Worm (Caenorhabditis elegans) whole organism, early embryonic: ENCODE results near the gene B0001.5.

ENCODE experiments used
- B0310.2 ChIP-seq: sonication (generic microtip); optimal IDR thresholded peaks from 2 replicates; lab custom pipeline; 2016; ENCODE audit warnings: mild to moderate bottlenecking, missing genetic modification characterization, missing compliant biosample characterization
- F13C5.2 ChIP-seq: sonication (generic microtip); optimal IDR thresholded peaks from 2 replicates; lab custom pipeline; 2017; ENCODE audit warnings: mild to moderate bottlenecking, missing genetic modification characterization, inconsistent platforms, missing compliant biosample characterization
- aly-1 ChIP-seq: sonication (generic microtip); optimal IDR thresholded peaks from 2 replicates; lab custom pipeline; 2016; ENCODE audit warnings: missing genetic modification characterization, missing compliant biosample characterization
- ama-1 ChIP-seq: fragments of 150-350 bp; optimal IDR thresholded peaks from 2 replicates; lab custom pipeline; 2014
- ceh-13 ChIP-seq: fragments of 200-800 bp; sonication (Bioruptor generic); optimal IDR thresholded peaks from 2 replicates; lab custom pipeline; 2018; ENCODE audit warnings: mild to moderate bottlenecking, missing genetic modification characterization, missing compliant biosample characterization
- ceh-36 ChIP-seq: sonication (generic microtip); optimal IDR thresholded peaks from 2 replicates; lab custom pipeline; 2016; ENCODE audit warnings: missing genetic modification characterization, inconsistent platforms, missing compliant biosample characterization
- ets-7 ChIP-seq: sonication (generic microtip); optimal IDR thresholded peaks from 2 replicates; lab custom pipeline; 2016; ENCODE audit warnings: missing genotype, missing genetic modification characterization, missing compliant biosample characterization
- flt-1 ChIP-seq: fragments of 200-800 bp; sonication (Bioruptor generic); IDR thresholded peaks from 2 replicates; pipeline ENCODE4 v1.3.6; 2022; ENCODE audit warnings: missing genetic modification characterization, missing compliant biosample characterization
- hmbx-1 ChIP-seq: sonication (generic microtip); optimal IDR thresholded peaks from 2 replicates; lab custom pipeline; 2016; ENCODE audit warnings: mild to moderate bottlenecking, missing genetic modification characterization, missing compliant biosample characterization
- hmg-4 ChIP-seq: fragments of 200-800 bp; sonication (Bioruptor generic); optimal IDR thresholded peaks from 2 replicates; lab custom pipeline; 2018; ENCODE audit warnings: mild to moderate bottlenecking, missing genetic modification characterization, missing compliant biosample characterization
- hnd-1 ChIP-seq: sonication (generic microtip); optimal IDR thresholded peaks from 2 replicates; lab custom pipeline; 2016; ENCODE audit warnings: missing genetic modification characterization, missing compliant biosample characterization
- pes-1 ChIP-seq: fragments of 200-800 bp; sonication (Bioruptor generic); IDR thresholded peaks from 2 replicates; pipeline ENCODE4 v1.3.6; 2022; ENCODE audit warnings: missing genetic modification reagents, missing genetic modification characterization, missing compliant biosample characterization
- scrt-1 ChIP-seq: fragments of 200-800 bp; sonication (Bioruptor generic); IDR thresholded peaks from 2 replicates; pipeline ENCODE4 v1.3.6; 2022; ENCODE audit warnings: missing genetic modification characterization, missing compliant biosample characterization
- sea-1 ChIP-seq: fragments of 200-800 bp; sonication (Bioruptor generic); conservative IDR thresholded peaks from 2 replicates; pipeline ENCODE4 v1.3.6; 2022; ENCODE audit warnings: missing genetic modification characterization, missing compliant biosample characterization
- tbx-11 ChIP-seq: fragments of 200-800 bp; sonication (Bioruptor generic); IDR thresholded peaks from 2 replicates; pipeline ENCODE4 v1.3.6; 2022; ENCODE audit warnings: missing genetic modification characterization, missing compliant biosample characterization
- tbx-37 ChIP-seq: fragments of 200-800 bp; sonication (Bioruptor generic); conservative IDR thresholded peaks from 2 replicates; pipeline ENCODE4 v1.3.6; 2022; ENCODE audit warnings: missing genetic modification reagents, missing genetic modification characterization, missing compliant biosample characterization
- tra-4 ChIP-seq: sonication (generic microtip); optimal IDR thresholded peaks from 2 replicates; lab custom pipeline; 2017; ENCODE audit warnings: missing genetic modification characterization, missing compliant biosample characterization

Gene B0001.5

ce11 chrIV:12124314-12125084, 18.6 kb downstream of the B0001.5 start, which contains the start of gene dhhc-6:
Gene dhhc-6 (plus strand): TSS chrIV:12124952.
- TF ChIP-seq ama-1 = no peak
- TF ChIP-seq F13C5.2 = no peak
- no peak for TF ChIP-seq B0310.2 (tag; lab: Kevin White, UChicago)
- no peak for TF ChIP-seq tra-4 (tag; lab: Kevin White, UChicago)
- no peak for TF ChIP-seq scrt-1 (GFP tag; lab: Robert Waterston, UW)
- no peak for TF ChIP-seq pes-1 (GFP tag; lab: Robert Waterston, UW)
- TF ChIP-seq tbx-11 (GFP tag; lab: Robert Waterston, UW) = no peak
- no peak for TF ChIP-seq tbx-37 (GFP tag; lab: Robert Waterston, UW)
- TF ChIP-seq aly-1 (tag; lab: Kevin White, UChicago) = no peak
- no peak for TF ChIP-seq flt-1 (GFP tag; lab: Robert Waterston, UW)
- no peak for TF ChIP-seq hnd-1 (tag; lab: Kevin White, UChicago)
- no peak for TF ChIP-seq ceh-13 (GFP tag; lab: Kevin White, UChicago)
- no peak for TF ChIP-seq hmg-4 (GFP tag; lab: Kevin White, UChicago)
- TF ChIP-seq sea-1 (GFP tag; lab: Robert Waterston, UW) = no peak
- TF ChIP-seq ets-7 (tag; lab: Kevin White, UChicago) = no peak
- TF ChIP-seq hmbx-1 (tag; lab: Kevin White, UChicago) = no peak
- no peak for TF ChIP-seq ceh-36 (tag; lab: Kevin White, UChicago)

ce11 chrIV:12122874-12123664, 20.1 kb downstream of the B0001.5 start, which contains the start of gene aly-3:
Gene aly-3 (plus strand): TSS chrIV:12123282.
- TF ChIP-seq tbx-11 (GFP tag; lab: Robert Waterston, UW) (no peak), pes-1 (GFP tag; lab: Robert Waterston, UW) (no peak), F13C5.2 (peak; percentile 19)

- TF ChIP-seq hmg-4 (GFP tag; lab: Kevin White, UChicago) = no peak
- no peak for TF ChIP-seq ceh-36 (tag; lab: Kevin White, UChicago)
- TF ChIP-seq tra-4 (tag; lab: Kevin White, UChicago) = no peak
- TF ChIP-seq F13C5.2 = no peak
- no peak for TF ChIP-seq sea-1 (GFP tag; lab: Robert Waterston, UW)
- TF ChIP-seq ets-7 (tag; lab: Kevin White, UChicago) = no peak
Measured at ce11 chrIV:12121076-12121475, 22.1 kb downstream of the B0001.5 start, which contains the start of the genes ddb-1 and M18.6. Gene ddb-1 (minus strand): TSS chrIV:12121165. Gene M18.6 (plus strand): TSS chrIV:12121310.

ce11 chrIV:12120536-12120935, 22.6 kb downstream of the B0001.5 start:
- TF ChIP-seq ama-1 (no peak), ceh-13 (GFP tag; lab: Kevin White, UChicago) (no peak), pes-1 (GFP tag; lab: Robert Waterston, UW) (no peak), ets-7 (tag; lab: Kevin White, UChicago) (no peak), sea-1 (GFP tag; lab: Robert Waterston, UW) (no peak), aly-1 (tag; lab: Kevin White, UChicago) (no peak), hnd-1 (tag; lab: Kevin White, UChicago) (no peak), tra-4 (tag; lab: Kevin White, UChicago) (no peak), B0310.2 (tag; lab: Kevin White, UChicago) (no peak), tbx-37 (GFP tag; lab: Robert Waterston, UW) (no peak), hmg-4 (GFP tag; lab: Kevin White, UChicago) (no peak), F13C5.2 (no peak), flt-1 (GFP tag; lab: Robert Waterston, UW) (no peak)

- no peak for TF ChIP-seq sea-1 (GFP tag; lab: Robert Waterston, UW)
- TF ChIP-seq ama-1 = no peak
- no peak for TF ChIP-seq flt-1 (GFP tag; lab: Robert Waterston, UW)
- no peak for TF ChIP-seq ets-7 (tag; lab: Kevin White, UChicago)
- no peak for TF ChIP-seq ceh-13 (GFP tag; lab: Kevin White, UChicago)
- TF ChIP-seq tbx-37 (GFP tag; lab: Robert Waterston, UW) = no peak
- TF ChIP-seq B0310.2 (tag; lab: Kevin White, UChicago) = no peak
- no peak for TF ChIP-seq aly-1 (tag; lab: Kevin White, UChicago)
- no peak for TF ChIP-seq hnd-1 (tag; lab: Kevin White, UChicago)
- no peak for TF ChIP-seq hmg-4 (GFP tag; lab: Kevin White, UChicago)
- TF ChIP-seq F13C5.2 = no peak
- TF ChIP-seq scrt-1 (GFP tag; lab: Robert Waterston, UW) = no peak
- TF ChIP-seq tbx-11 (GFP tag; lab: Robert Waterston, UW) = no peak
- no peak for TF ChIP-seq tra-4 (tag; lab: Kevin White, UChicago)
- no peak for TF ChIP-seq pes-1 (GFP tag; lab: Robert Waterston, UW)
Measured at ce11 chrIV:12114498-12114897, 28.6 kb downstream of the B0001.5 start.

ce11 chrIV:12113056-12113455, 30.1 kb downstream of the B0001.5 start:
- TF ChIP-seq tbx-37 (GFP tag; lab: Robert Waterston, UW) (no peak), hmbx-1 (tag; lab: Kevin White, UChicago) (no peak), pes-1 (GFP tag; lab: Robert Waterston, UW) (no peak), tbx-11 (GFP tag; lab: Robert Waterston, UW) (no peak), aly-1 (tag; lab: Kevin White, UChicago) (no peak), ceh-13 (GFP tag; lab: Kevin White, UChicago) (no peak), ets-7 (tag; lab: Kevin White, UChicago) (no peak), hmg-4 (GFP tag; lab: Kevin White, UChicago) (no peak), tra-4 (tag; lab: Kevin White, UChicago) (no peak), hnd-1 (tag; lab: Kevin White, UChicago) (no peak), ceh-36 (tag; lab: Kevin White, UChicago) (no peak)
